Worm (Caenorhabditis elegans): ENCODE measurements around the gene C28A5.6.

ce11 chrIII:4408251-4408650 is 21.1 kb downstream of the C28A5.6 start, which contains the start of gene gpch-1:
- TF ChIP-seq C38D4.7 (GFP tag; optimal IDR thresholded peaks at IDR 0.05) = no peak
- no peak for TF ChIP-seq nhr-11 (tag; optimal IDR thresholded peaks at IDR 0.05)
- no peak for TF ChIP-seq hlh-13 (GFP tag; optimal IDR thresholded peaks at IDR 0.05)
- no peak for TF ChIP-seq sox-4 (tag; optimal IDR thresholded peaks at IDR 0.05)
